Worm (Caenorhabditis elegans) whole organism, early embryonic: ENCODE data around the gene fbxb-19.

Source experiments
- B0310.2 ChIP-seq: sonication (generic microtip); optimal IDR thresholded peaks from 2 replicates; lab custom pipeline; 2016; ENCODE audit warnings: mild to moderate bottlenecking, missing genetic modification characterization, missing compliant biosample characterization
- aly-1 ChIP-seq: sonication (generic microtip); optimal IDR thresholded peaks from 2 replicates; lab custom pipeline; 2016; ENCODE audit warnings: missing genetic modification characterization, missing compliant biosample characterization
- ama-1 ChIP-seq: fragments of 150-350 bp; optimal IDR thresholded peaks from 2 replicates; lab custom pipeline; 2014
- ets-7 ChIP-seq: sonication (generic microtip); optimal IDR thresholded peaks from 2 replicates; lab custom pipeline; 2016; ENCODE audit warnings: missing genotype, missing genetic modification characterization, missing compliant biosample characterization
- hmbx-1 ChIP-seq: sonication (generic microtip); optimal IDR thresholded peaks from 2 replicates; lab custom pipeline; 2016; ENCODE audit warnings: mild to moderate bottlenecking, missing genetic modification characterization, missing compliant biosample characterization
- hmg-4 ChIP-seq: fragments of 200-800 bp; sonication (Bioruptor generic); optimal IDR thresholded peaks from 2 replicates; lab custom pipeline; 2018; ENCODE audit warnings: mild to moderate bottlenecking, missing genetic modification characterization, missing compliant biosample characterization
- hnd-1 ChIP-seq: sonication (generic microtip); optimal IDR thresholded peaks from 2 replicates; lab custom pipeline; 2016; ENCODE audit warnings: missing genetic modification characterization, missing compliant biosample characterization
- pes-1 ChIP-seq: fragments of 200-800 bp; sonication (Bioruptor generic); IDR thresholded peaks from 2 replicates; pipeline ENCODE4 v1.3.6; 2022; ENCODE audit warnings: missing genetic modification reagents, missing genetic modification characterization, missing compliant biosample characterization
- sea-1 ChIP-seq: fragments of 200-800 bp; sonication (Bioruptor generic); conservative IDR thresholded peaks from 2 replicates; pipeline ENCODE4 v1.3.6; 2022; ENCODE audit warnings: missing genetic modification characterization, missing compliant biosample characterization

ce11 chrII:1725735-1726134, 36.8 kb upstream of the fbxb-19 start, which contains the start of gene F45C12.17:
- no peak for TF ChIP-seq ets-7
- TF ChIP-seq pes-1 = no peak
- TF ChIP-seq hnd-1 = no peak
- no peak for TF ChIP-seq ama-1 (lab: Kevin White, UChicago)
- TF ChIP-seq hmbx-1 (tag; lab: Kevin White, UChicago) = no peak
- no peak for TF ChIP-seq sea-1 (GFP tag; lab: Robert Waterston, UW)
- no peak for TF ChIP-seq hmg-4 (GFP tag; lab: Kevin White, UChicago)
- TF ChIP-seq B0310.2 (tag; lab: Kevin White, UChicago) = no peak
- no peak for TF ChIP-seq aly-1 (tag; lab: Kevin White, UChicago)
